Worm (Caenorhabditis elegans): ENCODE measurements around the gene aagr-2.

- TF ChIP-seq nhr-237 (tag; optimal IDR thresholded peaks at IDR 0.05) (no peak), pha-4 (tag; optimal IDR thresholded peaks at IDR 0.05) (peak; percentile 42), unc-62 (GFP tag; optimal IDR thresholded peaks at IDR 0.05) (no peak), ceh-28 (tag; optimal IDR thresholded peaks at IDR 0.05) (no peak), eor-1 (tag; optimal IDR thresholded peaks at IDR 0.05) (no peak), R02D3.7 (tag; optimal IDR thresholded peaks at IDR 0.05) (no peak), skn-1 (tag; optimal IDR thresholded peaks at IDR 0.05) (peak; percentile 34), nhr-11 (tag; optimal IDR thresholded peaks at IDR 0.05) (no peak), zag-1 (tag; optimal IDR thresholded peaks at IDR 0.05) (no peak)
Measured at ce11 chrII:4959719-4960118, 34.7 kb upstream of the aagr-2 start, which contains the start of gene ulp-2.
